Fruit fly (Drosophila melanogaster) whole organism, wandering third instar larva: ENCODE data around the gene vari.

Experiments
- Abd-B ChIP-seq: fragments of >200 bp; optimal IDR thresholded peaks from 2 replicates; lab custom pipeline; 2017; ENCODE audit warnings: missing biosample characterization, missing genetic modification characterization
- CG32264 ChIP-seq: fragments of 200-800 bp; sonication (Bioruptor generic); optimal IDR thresholded peaks from 2 replicates; lab custom pipeline; 2016; ENCODE audit warnings: missing biosample characterization, missing genetic modification characterization
- CG9705 ChIP-seq: fragments of 200-800 bp; sonication (Bioruptor generic); optimal IDR thresholded peaks from 2 replicates; lab custom pipeline; 2018; ENCODE audit warnings: missing biosample characterization, mild to moderate bottlenecking, missing genetic modification characterization
- CrebA ChIP-seq: fragments of 200-800 bp; sonication (Bioruptor generic); optimal IDR thresholded peaks from 2 replicates; lab custom pipeline; 2016; ENCODE audit warnings: missing biosample characterization, mild to moderate bottlenecking, missing genetic modification characterization, borderline replicate concordance
- Dfd ChIP-seq: fragments of >200 bp; optimal IDR thresholded peaks from 2 replicates; lab custom pipeline; 2017; ENCODE audit warnings: missing biosample characterization, missing genetic modification characterization
- Dif ChIP-seq: fragments of 200-275, 200-300 bp; sonication (Bioruptor generic); optimal IDR thresholded peaks from 2 replicates; lab custom pipeline; 2018; ENCODE audit warnings: missing biosample characterization, missing genetic modification characterization; ENCODE audit not compliant: partially characterized antibody
- GATAd ChIP-seq: sonication (Bioruptor generic); optimal IDR thresholded peaks from 2 replicates; lab custom pipeline; 2016; ENCODE audit warnings: missing biosample characterization, missing genetic modification characterization
- HLH106 ChIP-seq: fragments of 200-800 bp; optimal IDR thresholded peaks from 3 replicates; lab custom pipeline; 2019; ENCODE audit warnings: missing biosample characterization, mild to moderate bottlenecking, missing genetic modification characterization, moderate library complexity
- Hnf4 ChIP-seq: fragments of 200-800 bp; sonication (Bioruptor generic); optimal IDR thresholded peaks from 2 replicates; lab custom pipeline; 2016; ENCODE audit warnings: missing biosample characterization, mild to moderate bottlenecking, missing genetic modification characterization
- Hr78 ChIP-seq: fragments of >200 bp; optimal IDR thresholded peaks from 2 replicates; lab custom pipeline; 2017; ENCODE audit warnings: missing biosample characterization, missing genetic modification characterization
- Hr83 ChIP-seq: fragments of 200-300 bp; sonication (Bioruptor generic); optimal IDR thresholded peaks from 2 replicates; lab custom pipeline; 2016; ENCODE audit warnings: missing biosample characterization, mild to moderate bottlenecking, missing genetic modification characterization, moderate library complexity; ENCODE audit not compliant: poor library complexity, severe bottlenecking
- Jra ChIP-seq: sonication (Bioruptor generic); optimal IDR thresholded peaks from 2 replicates; lab custom pipeline; 2016; ENCODE audit warnings: missing biosample characterization, missing genetic modification characterization
- Mio ChIP-seq: sonication (Bioruptor generic); optimal IDR thresholded peaks from 2 replicates; lab custom pipeline; 2016; ENCODE audit warnings: missing biosample characterization, missing genetic modification characterization
- Myc ChIP-seq: fragments of >200 bp; optimal IDR thresholded peaks from 2 replicates; lab custom pipeline; 2017
- N ChIP-seq: fragments of >200 bp; optimal IDR thresholded peaks from 2 replicates; lab custom pipeline; 2018; ENCODE audit warnings: missing biosample characterization, missing external identifiers, missing genetic modification characterization
- OdsH ChIP-seq: fragments of 200-800 bp; sonication (Bioruptor generic); optimal IDR thresholded peaks from 2 replicates; lab custom pipeline; 2016; ENCODE audit warnings: missing biosample characterization, mild to moderate bottlenecking, missing genetic modification characterization
- Rel ChIP-seq, 2 experiments: fragments of 200-800 bp; sonication (Bioruptor generic) in 1 of 2; optimal IDR thresholded peaks; 2 replicates in 1 of 2; 3 replicates in 1 of 2; lab custom pipeline; 2016 to 2019; ENCODE audit warnings: mild to moderate bottlenecking in 2 of 2, missing biosample characterization in 2 of 2, missing genetic modification characterization in 2 of 2, moderate library complexity in 1 of 2
- Sp1 ChIP-seq: fragments of 200-800 bp; sonication (Bioruptor generic); optimal IDR thresholded peaks from 3 replicates; lab custom pipeline; 2019; ENCODE audit warnings: missing biosample characterization, mild to moderate bottlenecking, missing genetic modification characterization, moderate library complexity
- Vsx2 ChIP-seq: fragments of 200-300, 225-300 bp; sonication (Bioruptor generic); optimal IDR thresholded peaks from 2 replicates; lab custom pipeline; 2018; ENCODE audit warnings: missing biosample characterization, missing genetic modification characterization; ENCODE audit not compliant: partially characterized antibody
- br ChIP-seq: fragments of 200-800 bp; sonication (Bioruptor generic); optimal IDR thresholded peaks from 2 replicates; lab custom pipeline; 2016; ENCODE audit warnings: missing biosample characterization, missing genetic modification characterization
- brk ChIP-seq: fragments of 200-800 bp; sonication (Bioruptor generic); optimal IDR thresholded peaks from 2 replicates; lab custom pipeline; 2016; ENCODE audit warnings: missing biosample characterization, mild to moderate bottlenecking, missing genetic modification characterization
- dl ChIP-seq, 2 experiments: fragments of 175-275, 200-275 bp in 1 of 2; fragments of 200-275 bp in 1 of 2; sonication (Bioruptor generic); optimal IDR thresholded peaks; lab custom pipeline; 2018; ENCODE audit warnings: mild to moderate bottlenecking in 2 of 2, missing biosample characterization in 2 of 2, missing genetic modification characterization in 2 of 2, moderate library complexity in 2 of 2; ENCODE audit not compliant: partially characterized antibody in 2 of 2, insufficient read depth in 1 of 2
- dmrt93B ChIP-seq: fragments of 200-800 bp; sonication (Bioruptor generic); optimal IDR thresholded peaks from 2 replicates; lab custom pipeline; 2018; ENCODE audit warnings: missing biosample characterization, mild to moderate bottlenecking, missing genetic modification characterization
- dsf ChIP-seq: sonication (Bioruptor generic); optimal IDR thresholded peaks from 2 replicates; lab custom pipeline; 2016; ENCODE audit warnings: missing biosample characterization, missing genetic modification characterization, borderline replicate concordance
- ey ChIP-seq: fragments of 200-800 bp; sonication (Bioruptor generic); optimal IDR thresholded peaks from 2 replicates; lab custom pipeline; 2016; ENCODE audit warnings: missing biosample characterization, missing genetic modification characterization
- foxo ChIP-seq, 2 experiments: fragments of 200-800 bp; sonication (Bioruptor generic); optimal IDR thresholded peaks; 2 replicates in 1 of 2; 3 replicates in 1 of 2; lab custom pipeline; 2016 to 2017; ENCODE audit warnings: missing biosample characterization in 2 of 2, missing genetic modification characterization in 2 of 2
- fru ChIP-seq: fragments of 200-800 bp; sonication (Bioruptor generic); optimal IDR thresholded peaks from 3 replicates; lab custom pipeline; 2016; ENCODE audit warnings: missing biosample characterization, mild to moderate bottlenecking, missing genetic modification characterization
- h ChIP-seq: fragments of 200-800 bp; sonication (Bioruptor generic); optimal IDR thresholded peaks from 3 replicates; lab custom pipeline; 2016; ENCODE audit warnings: missing biosample characterization, mild to moderate bottlenecking, missing genetic modification characterization
- jim ChIP-seq: fragments of 175-275, 200-325 bp; sonication (Bioruptor generic); optimal IDR thresholded peaks from 2 replicates; lab custom pipeline; 2016; ENCODE audit warnings: missing biosample characterization, mild to moderate bottlenecking, missing genetic modification characterization
- lola ChIP-seq: fragments of >200 bp; optimal IDR thresholded peaks from 2 replicates; lab custom pipeline; 2017; ENCODE audit warnings: missing biosample characterization, missing genetic modification characterization
- pan ChIP-seq: fragments of >200 bp; optimal IDR thresholded peaks from 2 replicates; lab custom pipeline; 2017
- psq ChIP-seq: fragments of 200-800 bp; sonication (Bioruptor generic); optimal IDR thresholded peaks from 3 replicates; lab custom pipeline; 2017; ENCODE audit warnings: missing biosample characterization, mild to moderate bottlenecking, missing genetic modification characterization, moderate library complexity
- rgr ChIP-seq: fragments of 200-800 bp; sonication (Bioruptor generic); optimal IDR thresholded peaks from 3 replicates; lab custom pipeline; 2016; ENCODE audit warnings: missing biosample characterization, mild to moderate bottlenecking, missing genetic modification characterization
- sage ChIP-seq: fragments of 200-800 bp; sonication (Bioruptor generic); optimal IDR thresholded peaks from 2 replicates; lab custom pipeline; 2016; ENCODE audit warnings: missing biosample characterization, mild to moderate bottlenecking, missing genetic modification characterization
- sv ChIP-seq: fragments of 200-800 bp; sonication (Bioruptor generic); optimal IDR thresholded peaks from 3 replicates; lab custom pipeline; 2016; ENCODE audit warnings: missing biosample characterization, missing genetic modification characterization
- tai ChIP-seq: sonication (Bioruptor generic); optimal IDR thresholded peaks from 2 replicates; lab custom pipeline; 2016; ENCODE audit warnings: missing biosample characterization, missing genetic modification characterization
- usp ChIP-seq: fragments of >200 bp; optimal IDR thresholded peaks from 2 replicates; lab custom pipeline; 2017; ENCODE audit warnings: missing biosample characterization, missing genetic modification characterization
- woc ChIP-seq: sonication (Bioruptor generic); optimal IDR thresholded peaks from 2 replicates; lab custom pipeline; 2016; ENCODE audit warnings: missing biosample characterization, mild to moderate bottlenecking, missing genetic modification characterization

vari gene

DNA sequence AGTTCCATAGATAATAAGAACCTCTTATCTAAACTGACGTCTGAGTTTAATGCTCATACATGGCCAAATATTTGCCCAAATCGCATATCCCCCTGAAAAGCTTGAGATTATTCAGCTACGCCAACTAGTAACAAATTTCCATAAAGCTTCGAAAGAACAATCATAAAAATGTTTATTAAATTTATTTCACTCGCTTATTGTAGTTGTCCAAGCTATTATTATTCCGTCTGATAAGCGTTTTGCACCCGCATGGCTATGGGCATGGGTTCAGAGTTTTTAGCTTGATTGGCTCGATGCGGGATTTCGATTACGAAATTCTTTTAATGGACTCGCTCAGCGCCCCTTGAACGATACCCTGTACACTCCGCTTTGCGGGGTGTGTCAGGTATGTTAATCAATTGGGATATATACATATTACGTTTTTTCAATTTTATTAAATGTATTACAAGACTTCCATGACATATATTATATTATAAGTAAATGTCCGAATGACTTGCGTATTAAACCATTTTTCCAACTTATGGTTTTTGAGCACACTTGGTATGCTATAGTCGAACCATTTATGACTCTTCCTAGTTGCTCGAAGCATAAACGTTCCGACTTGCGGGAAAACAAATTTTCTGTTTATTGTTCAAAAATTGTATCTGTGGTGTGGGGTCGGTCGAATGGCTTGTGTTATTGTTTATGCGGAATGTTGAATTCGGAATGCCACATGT is 8.9 kb upstream of the vari start:
- TF ChIP-seq tai (GFP tag; lab: Kevin White, UChicago) = no peak
- TF ChIP-seq usp (GFP tag; lab: Kevin White, UChicago) = no peak
- no peak for TF ChIP-seq Hr83 (GFP tag; lab: Kevin White, UChicago)
- no peak for TF ChIP-seq Dif (GFP tag; lab: Kevin White, UChicago)
- TF ChIP-seq Jra (GFP tag; lab: Kevin White, UChicago) = no peak
- TF ChIP-seq Hr78 (GFP tag; lab: Kevin White, UChicago) = no peak
- TF ChIP-seq N = no peak
- TF ChIP-seq CrebA (GFP tag; lab: Kevin White, UChicago) = no peak
- no peak for TF ChIP-seq Vsx2 (GFP tag; lab: Kevin White, UChicago)
- no peak for TF ChIP-seq lola (GFP tag; lab: Kevin White, UChicago)
- no peak for TF ChIP-seq CG9705 (GFP tag; lab: Kevin White, UChicago)
- no peak for TF ChIP-seq Dfd (GFP tag; lab: Kevin White, UChicago)
- TF ChIP-seq ey (GFP tag; lab: Kevin White, UChicago) = peak; percentile 55
- peak; percentile 52 for TF ChIP-seq br (GFP tag; lab: Kevin White, UChicago)
- TF ChIP-seq foxo (GFP tag; optimal IDR thresholded peaks at IDR 0.05; lab: Kevin White, UChicago) = peak in 1 of 2 experiments; percentile 75
- TF ChIP-seq Abd-B (GFP tag; lab: Kevin White, UChicago) = no peak
- TF ChIP-seq woc (GFP tag; lab: Kevin White, UChicago) = peak; percentile 21
- peak; percentile 49 for TF ChIP-seq brk (GFP tag; lab: Kevin White, UChicago)
- no peak for TF ChIP-seq dsf (GFP tag; lab: Kevin White, UChicago)
- no peak for TF ChIP-seq Myc
- peak; percentile 41 for TF ChIP-seq dmrt93B (GFP tag; lab: Kevin White, UChicago)
- no peak for TF ChIP-seq CG32264 (GFP tag; lab: Kevin White, UChicago)
- TF ChIP-seq OdsH (GFP tag; lab: Kevin White, UChicago) = peak; percentile 77
- peak; percentile 40 for TF ChIP-seq Rel (GFP tag; optimal IDR thresholded peaks at IDR 0.05; lab: Kevin White, UChicago)
- TF ChIP-seq Rel (tag; optimal IDR thresholded peaks at IDR 0.05; lab: Kevin White, UChicago) = peak; percentile 6
- peak; percentile 21 for TF ChIP-seq sage
- TF ChIP-seq Sp1 = peak; percentile 15
- TF ChIP-seq GATAd = no peak
- peak; percentile 75 for TF ChIP-seq fru
- TF ChIP-seq rgr (GFP tag; lab: Kevin White, UChicago) = peak; percentile 83
- peak; percentile 82 for TF ChIP-seq h
- TF ChIP-seq sv = peak; percentile 94
- TF ChIP-seq pan (lab: Kevin White, UChicago) = no peak
- peak; percentile 61 for TF ChIP-seq HLH106 (tag; lab: Kevin White, UChicago)
- peak; percentile 71 for TF ChIP-seq psq (GFP tag; lab: Kevin White, UChicago)
- TF ChIP-seq dl (GFP tag; optimal IDR thresholded peaks at IDR 0.05; lab: Kevin White, UChicago; ENCODE audit: insufficient read depth in 1 of 2, partially characterized antibody in 2 of 2) = no peak
- no peak for TF ChIP-seq jim
- no peak for TF ChIP-seq Mio
- TF ChIP-seq Hnf4 = peak; percentile 60

DNA sequence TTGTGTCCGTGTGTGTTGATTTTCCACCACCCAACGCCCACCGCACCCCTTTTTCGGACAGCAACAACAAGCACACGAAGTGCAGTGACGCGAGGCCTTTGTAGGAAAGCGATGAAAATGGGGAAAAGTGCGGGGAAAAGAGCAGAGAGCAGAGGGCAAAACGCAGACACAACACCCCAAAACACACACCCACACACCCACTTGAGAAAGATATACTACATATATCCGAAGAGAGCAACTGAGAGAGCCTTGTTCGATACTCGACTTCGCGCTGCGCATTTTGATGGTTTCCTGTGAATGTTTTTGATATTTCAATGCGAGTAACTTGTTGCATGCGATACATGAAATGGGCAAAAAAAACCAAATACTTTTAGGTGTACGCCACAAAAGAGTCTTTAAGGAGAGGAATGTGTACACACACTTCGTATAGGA is 6.9 kb upstream of the vari start:
- TF ChIP-seq OdsH (GFP tag; lab: Kevin White, UChicago) (no peak), psq (GFP tag; lab: Kevin White, UChicago) (peak; percentile 22), Mio (no peak)

DNA sequence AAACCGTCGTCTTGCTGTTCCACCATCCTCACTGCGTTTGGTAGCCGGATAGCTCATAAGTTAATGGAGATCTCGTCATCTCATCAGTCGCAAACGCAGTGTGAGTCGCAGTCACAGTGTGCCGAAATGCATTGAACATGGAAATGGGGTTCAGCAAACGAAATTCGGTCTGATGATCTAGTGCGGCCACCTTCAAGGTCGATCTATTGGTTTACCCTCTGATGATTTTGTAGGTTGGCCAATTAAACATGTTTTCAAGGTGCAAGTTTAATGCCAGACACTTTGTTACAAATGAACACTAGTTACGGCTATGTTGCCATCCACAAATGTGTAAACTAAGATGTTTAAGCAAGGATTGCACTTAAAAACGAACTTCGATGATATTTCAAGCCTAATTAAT is 6.0 kb upstream of the vari start:
- TF ChIP-seq fru (no peak), usp (GFP tag; lab: Kevin White, UChicago) (no peak), Hr83 (GFP tag; lab: Kevin White, UChicago) (no peak), dl (GFP tag; optimal IDR thresholded peaks at IDR 0.05; lab: Kevin White, UChicago; ENCODE audit: insufficient read depth in 1 of 2, partially characterized antibody in 2 of 2) (no peak), N (no peak), foxo (GFP tag; optimal IDR thresholded peaks at IDR 0.05; lab: Kevin White, UChicago) (no peak), tai (GFP tag; lab: Kevin White, UChicago) (no peak), h (no peak), GATAd (no peak)
